Fruit fly (Drosophila melanogaster) whole organism, embryonic: ENCODE measurements around the gene tho2.

Source experiments
- Adf1 ChIP-seq: fragments of 200-800 bp; sonication (Bioruptor generic); IDR thresholded peaks from 2 replicates; pipeline ENCODE4 v1.3.6; 2022; ENCODE audit warnings: missing biosample characterization, missing genetic modification characterization
- Awh ChIP-seq: fragments of 200-800 bp; sonication (Bioruptor generic); IDR thresholded peaks from 2 replicates; pipeline ENCODE4, ENCODE4 v1.3.6; 2022; ENCODE audit warnings: missing biosample characterization, missing genetic modification characterization
- Blimp-1 ChIP-seq: fragments of 200-800 bp; sonication (Bioruptor generic); optimal IDR thresholded peaks from 3 replicates; lab custom pipeline; 2018; ENCODE audit warnings: missing biosample characterization, missing genetic modification characterization, mild to moderate bottlenecking, moderate library complexity, missing genetic modification reagents
- Bteb2 ChIP-seq: fragments of 200-800 bp; sonication (Bioruptor generic); optimal IDR thresholded peaks from 2 replicates; lab custom pipeline; 2016; ENCODE audit warnings: missing biosample characterization, missing genetic modification characterization
- CG10979 ChIP-seq: fragments of 200-800 bp; sonication (Bioruptor generic); optimal IDR thresholded peaks from 2 replicates; lab custom pipeline; 2018; ENCODE audit warnings: missing biosample characterization, mild to moderate bottlenecking, missing genetic modification characterization, moderate library complexity
- CG12391 ChIP-seq: fragments of 200-800 bp; sonication (Bioruptor generic); optimal IDR thresholded peaks from 3 replicates; lab custom pipeline; 2018; ENCODE audit warnings: missing biosample characterization, mild to moderate bottlenecking, missing genetic modification characterization, moderate library complexity
- CG12769 ChIP-seq: fragments of 200-800 bp; sonication (Bioruptor generic); optimal IDR thresholded peaks from 2 replicates; lab custom pipeline; 2019; ENCODE audit warnings: missing biosample characterization, mild to moderate bottlenecking, missing genetic modification characterization, moderate library complexity
- CG14441 ChIP-seq: fragments of 200-800 bp; sonication (Bioruptor generic); IDR thresholded peaks from 2 replicates; pipeline ENCODE4 v1.3.6; 2022; ENCODE audit warnings: missing biosample characterization, missing genetic modification characterization
- CG17612 ChIP-seq: fragments of 200-800 bp; sonication (Bioruptor generic); IDR thresholded peaks from 2 replicates; pipeline ENCODE4 v1.3.6; 2022; ENCODE audit warnings: missing biosample characterization, missing genetic modification characterization
- CG17829 ChIP-seq: fragments of 200-800 bp; optimal IDR thresholded peaks from 2 replicates; lab custom pipeline; 2019; ENCODE audit warnings: missing biosample characterization, mild to moderate bottlenecking, missing genetic modification characterization, moderate library complexity
- CG1792 ChIP-seq: fragments of 200-800 bp; sonication (Bioruptor generic); optimal IDR thresholded peaks from 2 replicates; lab custom pipeline; 2016; ENCODE audit warnings: missing biosample characterization, missing genetic modification characterization
- CG18476 ChIP-seq: fragments of 200-800 bp; sonication (Bioruptor generic); optimal IDR thresholded peaks from 2 replicates; lab custom pipeline; 2016; ENCODE audit warnings: missing biosample characterization, mild to moderate bottlenecking, missing genetic modification characterization
- CG18619 ChIP-seq: fragments of 200-800 bp; sonication (Bioruptor generic); optimal IDR thresholded peaks from 3 replicates; lab custom pipeline; 2017; ENCODE audit warnings: missing biosample characterization, mild to moderate bottlenecking, missing genetic modification characterization
- CG3065 ChIP-seq: fragments of 200-800 bp; sonication (Bioruptor generic); optimal IDR thresholded peaks from 2 replicates; lab custom pipeline; 2016; ENCODE audit warnings: missing biosample characterization, missing genetic modification characterization
- CG3281 ChIP-seq: fragments of 200-800 bp; sonication (Bioruptor generic); optimal IDR thresholded peaks from 3 replicates; lab custom pipeline; 2017; ENCODE audit warnings: missing biosample characterization, mild to moderate bottlenecking, missing genetic modification characterization
- CG3407 ChIP-seq: fragments of 200-800 bp; sonication (Bioruptor generic); optimal IDR thresholded peaks from 2 replicates; lab custom pipeline; 2018; ENCODE audit warnings: missing biosample characterization, mild to moderate bottlenecking, missing genetic modification characterization
- CG4424 ChIP-seq: fragments of 200-800 bp; sonication (Bioruptor generic); optimal IDR thresholded peaks from 3 replicates; lab custom pipeline; 2016; ENCODE audit warnings: missing biosample characterization, missing genetic modification characterization
- CG4617 ChIP-seq: fragments of 200-800 bp; sonication (Bioruptor generic); optimal IDR thresholded peaks from 3 replicates; lab custom pipeline; 2016; ENCODE audit warnings: missing biosample characterization, missing genetic modification characterization, borderline replicate concordance
- CG7372 ChIP-seq: fragments of 200-800 bp; sonication (Bioruptor generic); IDR thresholded peaks from 2 replicates; pipeline ENCODE4 v1.3.6; 2022; ENCODE audit warnings: missing biosample characterization, missing genetic modification characterization
- CG7963 ChIP-seq: fragments of 200-800 bp; sonication (Bioruptor generic); IDR thresholded peaks from 3 replicates; pipeline ENCODE4 v1.3.6; 2022; ENCODE audit warnings: missing biosample characterization, missing genetic modification characterization; ENCODE audit not compliant: partially characterized antibody
- CG8359 ChIP-seq: fragments of 200-800 bp; sonication (Bioruptor generic); optimal IDR thresholded peaks from 2 replicates; lab custom pipeline; 2017; ENCODE audit warnings: missing biosample characterization, mild to moderate bottlenecking, missing genetic modification characterization, borderline replicate concordance
- CG9215 ChIP-seq: fragments of 200-800 bp; sonication (Bioruptor generic); IDR thresholded peaks from 2 replicates; pipeline ENCODE4 v1.3.6; 2022; ENCODE audit warnings: missing biosample characterization, missing genetic modification characterization
- CTCF ChIP-seq: fragments of 200-800 bp; sonication (Bioruptor generic); optimal IDR thresholded peaks from 2 replicates; lab custom pipeline; 2017; ENCODE audit warnings: missing biosample characterization, mild to moderate bottlenecking, missing genetic modification characterization, moderate library complexity
- Chrac-16 ChIP-seq: fragments of 200-800 bp; sonication (Bioruptor generic); optimal IDR thresholded peaks from 3 replicates; lab custom pipeline; 2016; ENCODE audit warnings: missing biosample characterization, missing genetic modification characterization
- Dref ChIP-seq: fragments of 200-800 bp; sonication (Bioruptor generic); IDR thresholded peaks from 2 replicates; pipeline ENCODE4 v1.3.6; 2022; ENCODE audit warnings: missing biosample characterization, missing genetic modification characterization
- Lpt ChIP-seq: fragments of >200 bp; optimal IDR thresholded peaks from 2 replicates; lab custom pipeline; 2018; ENCODE audit warnings: missing biosample characterization, missing genetic modification characterization
- Myb ChIP-seq: fragments of 200-800 bp; sonication (Bioruptor generic); optimal IDR thresholded peaks from 2 replicates; lab custom pipeline; 2016; ENCODE audit warnings: missing biosample characterization, missing genetic modification characterization
- Nf-YC ChIP-seq: fragments of 200-800 bp; optimal IDR thresholded peaks from 3 replicates; lab custom pipeline; 2019; ENCODE audit warnings: missing biosample characterization, mild to moderate bottlenecking, missing genetic modification characterization, moderate library complexity
- Oli ChIP-seq: fragments of 200-800 bp; sonication (Bioruptor generic); optimal IDR thresholded peaks from 2 replicates; lab custom pipeline; 2018; ENCODE audit warnings: missing biosample characterization, mild to moderate bottlenecking, missing genetic modification characterization, moderate library complexity
- PHDP ChIP-seq: fragments of 200-800 bp; sonication (Bioruptor generic); optimal IDR thresholded peaks from 3 replicates; lab custom pipeline; 2018; ENCODE audit warnings: missing biosample characterization, mild to moderate bottlenecking, missing genetic modification characterization, moderate library complexity
- Rfx ChIP-seq: fragments of 200-800 bp; sonication (Bioruptor generic); IDR thresholded peaks from 2 replicates; pipeline ENCODE4 v1.3.6; 2022; ENCODE audit warnings: missing biosample characterization, missing genetic modification characterization
- Sox102F ChIP-seq: fragments of 200-800 bp; sonication (Bioruptor generic); optimal IDR thresholded peaks from 2 replicates; lab custom pipeline; 2018; ENCODE audit warnings: missing biosample characterization, mild to moderate bottlenecking, missing genetic modification characterization, moderate library complexity
- Tbp ChIP-seq: fragments of >200 bp; optimal IDR thresholded peaks from 2 replicates; lab custom pipeline; 2018; ENCODE audit warnings: missing biosample characterization, missing genetic modification characterization
- cas ChIP-seq: fragments of 200-800 bp; sonication (Bioruptor generic); IDR thresholded peaks from 2 replicates; pipeline ENCODE4 v1.3.6; 2022; ENCODE audit warnings: missing biosample characterization, missing genetic modification characterization
- ci ChIP-seq: fragments of 200-800 bp; sonication (Bioruptor generic); IDR thresholded peaks from 3 replicates; pipeline ENCODE4 v1.3.6; 2022; ENCODE audit warnings: missing biosample characterization, missing genetic modification characterization
- disco-r ChIP-seq: fragments of 200-800 bp; sonication (Bioruptor generic); optimal IDR thresholded peaks from 2 replicates; lab custom pipeline; 2016; ENCODE audit warnings: missing biosample characterization, missing genetic modification characterization
- fd3F ChIP-seq: fragments of 200-800 bp; sonication (Bioruptor generic); optimal IDR thresholded peaks from 2 replicates; lab custom pipeline; 2018; ENCODE audit warnings: missing biosample characterization, mild to moderate bottlenecking, missing genetic modification characterization, moderate library complexity
- hth ChIP-seq: fragments of >200 bp; optimal IDR thresholded peaks from 2 replicates; lab custom pipeline; 2017; ENCODE audit warnings: inconsistent platforms
- jing ChIP-seq: fragments of 200-800 bp; sonication (Bioruptor generic); optimal IDR thresholded peaks from 2 replicates; lab custom pipeline; 2018; ENCODE audit warnings: missing biosample characterization, mild to moderate bottlenecking, missing genetic modification characterization
- klu ChIP-seq: fragments of 200-800 bp; sonication (Bioruptor generic); IDR thresholded peaks from 2 replicates; pipeline ENCODE4 v1.3.6; 2022; ENCODE audit warnings: missing biosample characterization, missing genetic modification characterization
- maf-S ChIP-seq: fragments of 200-800 bp; sonication (Bioruptor generic); optimal IDR thresholded peaks from 2 replicates; lab custom pipeline; 2016; ENCODE audit warnings: missing biosample characterization, missing genetic modification characterization
- nmo ChIP-seq: fragments of 200-800 bp; sonication (Bioruptor generic); optimal IDR thresholded peaks from 2 replicates; lab custom pipeline; 2018; ENCODE audit warnings: missing biosample characterization, mild to moderate bottlenecking, missing genetic modification characterization, moderate library complexity
- pros ChIP-seq: fragments of 200-800 bp; sonication (Bioruptor generic); optimal IDR thresholded peaks from 3 replicates; lab custom pipeline; 2019; ENCODE audit warnings: missing biosample characterization, mild to moderate bottlenecking, missing genetic modification characterization, moderate library complexity
- so ChIP-seq: fragments of 200-800 bp; sonication (Bioruptor generic); IDR thresholded peaks from 3 replicates; pipeline ENCODE4 v1.3.6; 2022; ENCODE audit warnings: missing biosample characterization, missing genetic modification characterization
- sr ChIP-seq: fragments of 200-800 bp; sonication (Bioruptor generic); IDR thresholded peaks from 3 replicates; pipeline ENCODE4 v1.3.6; 2022; ENCODE audit warnings: missing biosample characterization, missing genetic modification characterization
- twi ChIP-seq: fragments of 200-800 bp; optimal IDR thresholded peaks from 2 replicates; lab custom pipeline; 2019; ENCODE audit warnings: missing biosample characterization, mild to moderate bottlenecking, missing genetic modification characterization, moderate library complexity
- usp ChIP-seq: fragments of >200 bp; optimal IDR thresholded peaks from 2 replicates; lab custom pipeline; 2017; ENCODE audit warnings: missing biosample characterization, missing genetic modification characterization
- vnd ChIP-seq: fragments of 200-800 bp; sonication (Bioruptor generic); IDR thresholded peaks from 3 replicates; pipeline ENCODE4 v1.3.6; 2022; ENCODE audit warnings: missing biosample characterization, missing genetic modification characterization; ENCODE audit not compliant: partially characterized antibody
- yki ChIP-seq: fragments of >200 bp; optimal IDR thresholded peaks from 3 replicates; lab custom pipeline; 2018

tho2 gene

dm6 chr2L:2161244-2162243 is 16.6 kb upstream of the tho2 start (continued):
- no peak for TF ChIP-seq cas (GFP tag; lab: Robert Waterston, UW)
- TF ChIP-seq CG9215 (GFP tag; lab: Robert Waterston, UW) = 0 out of 2 replicates have a peak, but pooled peaks have one; percentile 9
- peak; percentile 99 for TF ChIP-seq Adf1
- peak; percentile 65 for TF ChIP-seq nmo (GFP tag; lab: Kevin White, UChicago)
- peak; percentile 62 for TF ChIP-seq Sox102F (GFP tag; lab: Kevin White, UChicago)
- TF ChIP-seq sr = peak; percentile 99
- TF ChIP-seq Tbp (GFP tag; lab: Kevin White, UChicago) = no peak
- TF ChIP-seq Lpt (GFP tag; lab: Kevin White, UChicago) = no peak
- TF ChIP-seq Rfx (GFP tag; lab: Robert Waterston, UW) = peak; percentile 5; the same call in 1 of the 2 replicates
- TF ChIP-seq Dref (GFP tag; lab: Robert Waterston, UW) = no peak
- no peak for TF ChIP-seq usp
- no peak for TF ChIP-seq Awh
- TF ChIP-seq Blimp-1 (GFP tag; lab: Kevin White, UChicago) = no peak
- TF ChIP-seq CG12769 = peak; percentile 98
- peak; percentile 76; the same call in 2 of the 3 replicates for TF ChIP-seq ci (GFP tag; lab: Robert Waterston, UW)
- no peak for TF ChIP-seq yki (lab: Kevin White, UChicago)
- TF ChIP-seq CG17829 (tag; lab: Kevin White, UChicago) = peak; percentile 6
- TF ChIP-seq CG8359 = no peak
- peak; percentile 65 for TF ChIP-seq CG12391 (tag; lab: Kevin White, UChicago)
- TF ChIP-seq maf-S (GFP tag; lab: Kevin White, UChicago) = no peak
- peak; percentile 63 for TF ChIP-seq CG4424 (GFP tag; lab: Kevin White, UChicago)
- TF ChIP-seq klu (GFP tag; lab: Robert Waterston, UW) = peak; percentile 90
- peak; percentile 13 for TF ChIP-seq CG3407 (GFP tag; lab: Kevin White, UChicago)
- TF ChIP-seq CG10979 = peak; percentile 58
- TF ChIP-seq CG7372 = no peak
- TF ChIP-seq Nf-YC (tag; lab: Kevin White, UChicago) = no peak
- peak; percentile 75 for TF ChIP-seq Oli
- TF ChIP-seq Chrac-16 = peak; percentile 30
- TF ChIP-seq so (GFP tag; lab: Robert Waterston, UW) = no peak; the same call in 2 of the 3 replicates
- no peak for TF ChIP-seq CTCF
- peak; percentile 42 for TF ChIP-seq CG3281 (GFP tag; lab: Kevin White, UChicago)
- TF ChIP-seq twi (tag; lab: Kevin White, UChicago) = peak; percentile 20
- no peak for TF ChIP-seq Myb
- no peak for TF ChIP-seq CG7963 (GFP tag; lab: Robert Waterston, UW)
- no peak for TF ChIP-seq jing (GFP tag; lab: Kevin White, UChicago)
- TF ChIP-seq CG17612 (GFP tag; lab: Robert Waterston, UW) = no peak
- TF ChIP-seq PHDP (tag; lab: Kevin White, UChicago) = no peak
- no peak for TF ChIP-seq CG14441
- TF ChIP-seq CG1792 (GFP tag; lab: Kevin White, UChicago) = no peak
- TF ChIP-seq CG3065 = peak; percentile 4
- TF ChIP-seq CG18619 (GFP tag; lab: Kevin White, UChicago) = peak; percentile 63
- TF ChIP-seq CG4617 (GFP tag; lab: Kevin White, UChicago) = no peak
- peak; percentile 48 for TF ChIP-seq CG18476
- no peak for TF ChIP-seq hth (lab: Kevin White, UChicago)
- no peak for TF ChIP-seq fd3F (GFP tag; lab: Kevin White, UChicago)
- peak; percentile 97 for TF ChIP-seq pros
- peak; percentile 10 for TF ChIP-seq disco-r (GFP tag; lab: Kevin White, UChicago)
- TF ChIP-seq vnd (GFP tag; lab: Robert Waterston, UW) = no peak
- TF ChIP-seq Bteb2 (GFP tag; lab: Kevin White, UChicago) = no peak
